Fruit fly (Drosophila melanogaster) whole organism, embryonic: Measurements from ENCODE around the gene CG10481.

Source experiments
- Adf1 ChIP-seq: fragments of 200-800 bp; sonication (Bioruptor generic); IDR thresholded peaks from 2 replicates; pipeline ENCODE4 v1.3.6; 2022; ENCODE audit warnings: missing biosample characterization, missing genetic modification characterization
- Antp ChIP-seq: fragments of 200-800 bp; sonication (Bioruptor generic); optimal IDR thresholded peaks from 3 replicates; lab custom pipeline; 2016; ENCODE audit warnings: missing biosample characterization, missing genetic modification characterization
- Bteb2 ChIP-seq: fragments of 200-800 bp; sonication (Bioruptor generic); optimal IDR thresholded peaks from 2 replicates; lab custom pipeline; 2016; ENCODE audit warnings: missing biosample characterization, missing genetic modification characterization
- CG10267 ChIP-seq: fragments of 200-800 bp; sonication (Bioruptor generic); optimal IDR thresholded peaks from 2 replicates; lab custom pipeline; 2018; ENCODE audit warnings: missing biosample characterization, mild to moderate bottlenecking, missing genetic modification characterization, moderate library complexity
- CG11456 ChIP-seq: fragments of 200-800 bp; sonication (Bioruptor generic); IDR thresholded peaks from 3 replicates; pipeline ENCODE4 v1.3.6; 2022; ENCODE audit warnings: missing biosample characterization, missing genetic modification characterization
- CG13123 ChIP-seq: fragments of 200-800 bp; sonication (Bioruptor generic); optimal IDR thresholded peaks from 2 replicates; lab custom pipeline; 2016; ENCODE audit warnings: missing biosample characterization, missing genetic modification characterization
- CG13424 ChIP-seq: fragments of 200-800 bp; sonication (Bioruptor generic); optimal IDR thresholded peaks from 2 replicates; lab custom pipeline; 2019; ENCODE audit warnings: missing biosample characterization, mild to moderate bottlenecking, missing genetic modification characterization, moderate library complexity
- CG17359 ChIP-seq: fragments of 200-800 bp; sonication (Bioruptor generic); optimal IDR thresholded peaks from 3 replicates; lab custom pipeline; 2018; ENCODE audit warnings: missing biosample characterization, mild to moderate bottlenecking, missing genetic modification characterization, moderate library complexity
- CG2875 ChIP-seq: fragments of 200-800 bp; sonication (Bioruptor generic); optimal IDR thresholded peaks from 2 replicates; lab custom pipeline; 2017; ENCODE audit warnings: missing biosample characterization, mild to moderate bottlenecking, missing genetic modification characterization, missing genetic modification reagents
- CG30431 ChIP-seq: fragments of 200-800 bp; sonication (Bioruptor generic); optimal IDR thresholded peaks from 2 replicates; lab custom pipeline; 2017; ENCODE audit warnings: missing biosample characterization, missing genetic modification characterization
- CG3726 ChIP-seq: fragments of 200-800 bp; sonication (Bioruptor generic); IDR thresholded peaks from 3 replicates; pipeline ENCODE4, ENCODE4 v1.3.6; 2022; ENCODE audit warnings: missing biosample characterization, missing genetic modification characterization
- CG3847 ChIP-seq: fragments of 200-800 bp; sonication (Bioruptor generic); IDR thresholded peaks from 2 replicates; pipeline ENCODE4 v1.3.6; 2022; ENCODE audit warnings: missing biosample characterization, missing genetic modification characterization
- CG5953 ChIP-seq: fragments of 200-800 bp; sonication (Bioruptor generic); IDR thresholded peaks from 2 replicates; pipeline ENCODE4 v1.3.6; 2022; ENCODE audit warnings: missing biosample characterization, missing genetic modification characterization
- CG7987 ChIP-seq: fragments of 200-800 bp; sonication (Bioruptor generic); optimal IDR thresholded peaks from 2 replicates; lab custom pipeline; 2018; ENCODE audit warnings: missing biosample characterization, mild to moderate bottlenecking, missing genetic modification characterization, moderate library complexity
- CG8281 ChIP-seq: fragments of 200-800 bp; sonication (Bioruptor generic); optimal IDR thresholded peaks from 2 replicates; lab custom pipeline; 2018; ENCODE audit warnings: missing biosample characterization, mild to moderate bottlenecking, missing genetic modification characterization, moderate library complexity
- CG8765 ChIP-seq: fragments of 200-800 bp; sonication (Bioruptor generic); IDR thresholded peaks from 2 replicates; pipeline ENCODE4 v1.3.6; 2022; ENCODE audit warnings: missing biosample characterization, missing genetic modification characterization
- CG9797 ChIP-seq: fragments of 200-800 bp; sonication (Bioruptor generic); optimal IDR thresholded peaks from 3 replicates; lab custom pipeline; 2018; ENCODE audit warnings: missing biosample characterization, mild to moderate bottlenecking, missing genetic modification characterization
- CG9876 ChIP-seq: fragments of 200-800 bp; sonication (Bioruptor generic); optimal IDR thresholded peaks from 2 replicates; lab custom pipeline; 2016; ENCODE audit warnings: missing biosample characterization, missing genetic modification characterization
- CG9932 ChIP-seq: fragments of 200-800 bp; sonication (Bioruptor generic); IDR thresholded peaks from 2 replicates; pipeline ENCODE4 v1.3.6; 2022; ENCODE audit warnings: missing biosample characterization, missing genetic modification characterization
- D19B ChIP-seq: fragments of 200-800 bp; sonication (Bioruptor generic); optimal IDR thresholded peaks from 2 replicates; lab custom pipeline; 2017; ENCODE audit warnings: missing biosample characterization, mild to moderate bottlenecking, missing genetic modification characterization
- Dbx ChIP-seq: fragments of 200-800 bp; sonication (Bioruptor generic); IDR thresholded peaks from 3 replicates; pipeline ENCODE4 v1.3.6; 2022; ENCODE audit warnings: missing biosample characterization, missing genetic modification characterization
- Dfd ChIP-seq, 2 experiments: fragments of >200 bp; optimal IDR thresholded peaks; 2 replicates each; lab custom pipeline; 2017; ENCODE audit warnings: missing biosample characterization in 2 of 2, missing genetic modification characterization in 2 of 2
- Ets65A ChIP-seq: fragments of 200-800 bp; sonication (Bioruptor generic); peaks from one replicate; lab custom pipeline; 2016; ENCODE audit warnings: missing biosample characterization, missing genetic modification characterization
- Gug ChIP-seq: fragments of 200-800 bp; sonication (Bioruptor generic); IDR thresholded peaks from 4 replicates; pipeline ENCODE4 v1.3.6; 2022; ENCODE audit warnings: missing biosample characterization, missing genetic modification characterization
- Lhr ChIP-seq: fragments of 200-800 bp; sonication (Bioruptor generic); optimal IDR thresholded peaks from 3 replicates; lab custom pipeline; 2017; ENCODE audit warnings: mild to moderate bottlenecking, missing biosample characterization, missing genetic modification reagents, missing genetic modification characterization
- Med ChIP-seq: fragments of 200-800 bp; sonication (Bioruptor generic); peaks from one replicate; lab custom pipeline; 2016; ENCODE audit warnings: missing biosample characterization, missing genetic modification characterization, mild to moderate bottlenecking, inconsistent platforms, moderate library complexity
- Mes4 ChIP-seq: fragments of 200-800 bp; sonication (Bioruptor generic); optimal IDR thresholded peaks from 2 replicates; lab custom pipeline; 2016; ENCODE audit warnings: missing biosample characterization, missing genetic modification characterization
- Neu2 ChIP-seq: fragments of 200-800 bp; sonication (Bioruptor generic); optimal IDR thresholded peaks from 3 replicates; lab custom pipeline; 2016; ENCODE audit warnings: missing biosample characterization, missing genetic modification characterization, borderline replicate concordance
- Optix ChIP-seq: fragments of 200-800 bp; sonication (Bioruptor generic); IDR thresholded peaks from 3 replicates; pipeline ENCODE4 v1.3.6; 2022; ENCODE audit warnings: missing biosample characterization, missing genetic modification characterization
- Rx ChIP-seq: fragments of 200-800 bp; sonication (Bioruptor generic); IDR thresholded peaks from 2 replicates; pipeline ENCODE4 v1.3.6; 2022; ENCODE audit warnings: missing biosample characterization, missing genetic modification characterization
- Xrp1 ChIP-seq: fragments of 200-800 bp; sonication (Bioruptor generic); IDR thresholded peaks from 2 replicates; pipeline ENCODE4 v1.3.6; 2022; ENCODE audit warnings: missing biosample characterization, missing genetic modification characterization
- ap ChIP-seq: fragments of 200-800 bp; sonication (Bioruptor generic); IDR thresholded peaks from 2 replicates; pipeline ENCODE4 v1.3.6; 2022; ENCODE audit warnings: missing biosample characterization, missing genetic modification characterization
- az2 ChIP-seq: fragments of 200-800 bp; sonication (Bioruptor generic); optimal IDR thresholded peaks from 3 replicates; lab custom pipeline; 2016; ENCODE audit warnings: missing biosample characterization, missing genetic modification characterization
- cato ChIP-seq: fragments of 200-800 bp; sonication (Bioruptor generic); optimal IDR thresholded peaks from 2 replicates; lab custom pipeline; 2016; ENCODE audit warnings: missing biosample characterization, missing genetic modification characterization, borderline replicate concordance
- crp ChIP-seq, 2 experiments: fragments of 200-800 bp; sonication (Bioruptor generic); optimal IDR thresholded peaks; 2 replicates in 1 of 2; 3 replicates in 1 of 2; lab custom pipeline; 2017; ENCODE audit warnings: missing biosample characterization in 2 of 2, missing genetic modification characterization in 2 of 2, mild to moderate bottlenecking in 1 of 2, moderate library complexity in 1 of 2
- da ChIP-seq: fragments of 200-800 bp; sonication (Bioruptor generic); optimal IDR thresholded peaks from 2 replicates; lab custom pipeline; 2016; ENCODE audit warnings: missing biosample characterization, missing genetic modification characterization
- grau ChIP-seq: fragments of 200-800 bp; optimal IDR thresholded peaks from 3 replicates; lab custom pipeline; 2019; ENCODE audit warnings: missing biosample characterization, mild to moderate bottlenecking, missing genetic modification characterization, moderate library complexity
- hbn ChIP-seq: fragments of 200-800 bp; sonication (Bioruptor generic); IDR thresholded peaks from 2 replicates; pipeline ENCODE4 v1.3.6; 2022; ENCODE audit warnings: missing biosample characterization, missing genetic modification characterization; ENCODE audit not compliant: partially characterized antibody
- hkb ChIP-seq, 2 experiments: fragments of 200-800 bp in 1 of 2; fragments of >200 bp in 1 of 2; sonication (Bioruptor generic) in 1 of 2; IDR thresholded peaks in 1 of 2; optimal IDR thresholded peaks in 1 of 2; 2 replicates each; pipeline versions ENCODE4 v1.3.6 to Lab custom; 2017 to 2022; ENCODE audit warnings: missing biosample characterization in 1 of 2, missing genetic modification characterization in 1 of 2
- inv ChIP-seq: fragments of 200-800 bp; sonication (Bioruptor generic); IDR thresholded peaks from 2 replicates; pipeline ENCODE4 v1.3.6; 2022; ENCODE audit warnings: missing biosample characterization, missing genetic modification characterization; ENCODE audit not compliant: partially characterized antibody
- pan ChIP-seq, 4 experiments: fragments of >200 bp in 3 of 4; fragments of 200-800 bp in 1 of 4; sonication (Bioruptor generic) in 1 of 4; optimal IDR thresholded peaks in 3 of 4; IDR thresholded peaks in 1 of 4; 2 replicates each; pipeline versions ENCODE4 v1.3.6 to Lab custom; 2017 to 2022; ENCODE audit warnings: missing biosample characterization in 2 of 4, missing genetic modification characterization in 2 of 4, mixed read lengths in 1 of 4
- pho ChIP-seq: fragments of 200-800 bp; sonication (Bioruptor generic); optimal IDR thresholded peaks from 2 replicates; lab custom pipeline; 2016; ENCODE audit warnings: missing biosample characterization, missing genetic modification characterization
- pros ChIP-seq: fragments of 200-800 bp; sonication (Bioruptor generic); optimal IDR thresholded peaks from 3 replicates; lab custom pipeline; 2019; ENCODE audit warnings: missing biosample characterization, mild to moderate bottlenecking, missing genetic modification characterization, moderate library complexity
- psq ChIP-seq: fragments of 200-800 bp; sonication (Bioruptor generic); optimal IDR thresholded peaks from 2 replicates; lab custom pipeline; 2017; ENCODE audit warnings: missing biosample characterization, missing genetic modification characterization
- sens ChIP-seq: fragments of 200-800 bp; sonication (Bioruptor generic); peaks from one replicate; lab custom pipeline; 2016; ENCODE audit warnings: missing biosample characterization, missing genetic modification characterization
- sens-2 ChIP-seq: fragments of 200-800 bp; sonication (Bioruptor generic); IDR thresholded peaks from 2 replicates; pipeline ENCODE4 v1.3.6; 2022; ENCODE audit warnings: missing biosample characterization, missing genetic modification characterization
- sr ChIP-seq: fragments of 200-800 bp; sonication (Bioruptor generic); IDR thresholded peaks from 3 replicates; pipeline ENCODE4 v1.3.6; 2022; ENCODE audit warnings: missing biosample characterization, missing genetic modification characterization
- wek ChIP-seq: fragments of 200-800 bp; sonication (Bioruptor generic); optimal IDR thresholded peaks from 3 replicates; lab custom pipeline; 2018; ENCODE audit warnings: missing biosample characterization, mild to moderate bottlenecking, missing genetic modification characterization, moderate library complexity
- zf30C ChIP-seq: fragments of 200-800 bp; sonication (Bioruptor generic); optimal IDR thresholded peaks from 3 replicates; lab custom pipeline; 2018; ENCODE audit warnings: missing biosample characterization, mild to moderate bottlenecking, missing genetic modification characterization

Gene CG10481

DNA sequence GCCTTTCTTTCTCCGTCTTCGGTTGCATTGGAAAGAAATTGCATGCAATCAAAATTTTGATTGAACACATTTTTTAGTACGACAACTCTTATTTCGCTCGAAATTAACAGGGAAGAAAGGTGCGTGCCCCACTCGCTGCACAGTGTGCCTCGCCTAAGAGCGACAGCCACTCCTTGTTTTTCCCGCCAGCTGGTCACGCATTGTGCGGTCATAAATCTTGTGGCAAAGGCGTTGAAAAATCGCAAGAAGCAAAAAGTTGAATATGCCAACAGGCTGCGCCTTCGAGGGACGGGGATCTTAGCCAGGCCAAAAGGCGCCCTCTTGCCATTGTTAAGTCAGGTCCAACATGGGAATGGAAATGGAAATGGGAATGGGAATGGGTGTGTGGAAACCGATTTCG lies 20.2 kb downstream of the CG10481 start:
- peak; percentile 52 for TF ChIP-seq grau
- no peak for TF ChIP-seq Xrp1 (GFP tag; lab: Robert Waterston, UW)
- TF ChIP-seq Ets65A (GFP tag; lab: Kevin White, UChicago): peak; percentile 4
- TF ChIP-seq Med: peak; percentile 20

- TF ChIP-seq CG11456 (GFP tag; lab: Robert Waterston, UW) (peak; percentile 85), Optix (GFP tag; lab: Robert Waterston, UW) (peak; percentile 89), CG9876 (GFP tag; lab: Kevin White, UChicago) (no peak), CG17359 (tag; lab: Kevin White, UChicago) (peak; percentile 77), pros (no peak), Gug (GFP tag; lab: Robert Waterston, UW) (peak; percentile 84), Antp (GFP tag; lab: Kevin White, UChicago) (peak; percentile 84), pan (optimal IDR thresholded peaks at IDR 0.05; lab: Kevin White, UChicago) (no peak), pan (GFP tag; optimal IDR thresholded peaks at IDR 0.05 in 1 of 2, IDR thresholded peaks at IDR 0.05 in 1 of 2) (peak in 1 of 2 experiments; percentile 91), CG3726 (GFP tag; lab: Robert Waterston, UW) (peak; percentile 65; the same call in 1 of the 3 replicates), Dfd (GFP tag; optimal IDR thresholded peaks at IDR 0.05; lab: Kevin White, UChicago) (no peak), D19B (GFP tag; lab: Kevin White, UChicago) (peak; percentile 80), Lhr (no peak), Dbx (peak; percentile 79), CG2875 (GFP tag; lab: Kevin White, UChicago) (peak; percentile 4), hbn (no peak), CG13123 (GFP tag; lab: Kevin White, UChicago) (no peak), CG9797 (GFP tag; lab: Kevin White, UChicago) (no peak), crp (GFP tag; optimal IDR thresholded peaks at IDR 0.05; lab: Kevin White, UChicago) (no peak), wek (GFP tag; lab: Kevin White, UChicago) (no peak), Neu2 (GFP tag; lab: Kevin White, UChicago) (no peak), sr (GFP tag; lab: Robert Waterston, UW) (peak; percentile 26; the same call in 1 of the 3 replicates), az2 (GFP tag; lab: Kevin White, UChicago) (peak; percentile 43), ap (GFP tag; lab: Robert Waterston, UW) (peak; percentile 55), CG8281 (tag; lab: Kevin White, UChicago) (no peak), cato (GFP tag; lab: Kevin White, UChicago) (no peak), psq (GFP tag; lab: Kevin White, UChicago) (no peak), Rx (GFP tag; lab: Robert Waterston, UW) (peak; percentile 85), CG3847 (peak; percentile 75), pho (peak; percentile 52), sens-2 (GFP tag; lab: Robert Waterston, UW) (peak; percentile 75), CG8765 (GFP tag; lab: Robert Waterston, UW) (peak; percentile 88), Adf1 (peak; percentile 38; the same call in 1 of the 2 replicates), hkb (optimal IDR thresholded peaks at IDR 0.05; lab: Kevin White, UChicago) (no peak), hkb (GFP tag; IDR thresholded peaks at IDR 0.05; lab: Robert Waterston, UW) (peak; percentile 83), Bteb2 (peak; percentile 35), inv (GFP tag; lab: Robert Waterston, UW) (no peak), CG7987 (GFP tag; lab: Kevin White, UChicago) (no peak), CG5953 (GFP tag; lab: Robert Waterston, UW) (peak; percentile 62), CG10267 (peak; percentile 80), CG30431 (GFP tag; lab: Kevin White, UChicago) (peak; percentile 61), CG13424 (tag; lab: Kevin White, UChicago) (peak; percentile 28), CG9932 (peak; percentile 77), Mes4 (GFP tag; lab: Kevin White, UChicago) (peak; percentile 25), zf30C (GFP tag; lab: Kevin White, UChicago) (no peak), sens (GFP tag; lab: Kevin White, UChicago) (peak; percentile 89), da (GFP tag; lab: Kevin White, UChicago) (no peak)
Measured at dm6 chr2L:19869937-19870336, 22.4 kb downstream of the CG10481 start.
